Worm (Caenorhabditis elegans) whole organism, early embryonic: Measurements from ENCODE around the gene F55G11.4.

Source experiments
- B0310.2 ChIP-seq: sonication (generic microtip); optimal IDR thresholded peaks from 2 replicates; lab custom pipeline; 2016; ENCODE audit warnings: mild to moderate bottlenecking, missing genetic modification characterization, missing compliant biosample characterization
- F13C5.2 ChIP-seq: sonication (generic microtip); optimal IDR thresholded peaks from 2 replicates; lab custom pipeline; 2017; ENCODE audit warnings: mild to moderate bottlenecking, missing genetic modification characterization, inconsistent platforms, missing compliant biosample characterization
- aly-1 ChIP-seq: sonication (generic microtip); optimal IDR thresholded peaks from 2 replicates; lab custom pipeline; 2016; ENCODE audit warnings: missing genetic modification characterization, missing compliant biosample characterization
- ama-1 ChIP-seq: fragments of 150-350 bp; optimal IDR thresholded peaks from 2 replicates; lab custom pipeline; 2014
- ceh-13 ChIP-seq: fragments of 200-800 bp; sonication (Bioruptor generic); optimal IDR thresholded peaks from 2 replicates; lab custom pipeline; 2018; ENCODE audit warnings: mild to moderate bottlenecking, missing genetic modification characterization, missing compliant biosample characterization
- ceh-36 ChIP-seq: sonication (generic microtip); optimal IDR thresholded peaks from 2 replicates; lab custom pipeline; 2016; ENCODE audit warnings: missing genetic modification characterization, inconsistent platforms, missing compliant biosample characterization
- ets-7 ChIP-seq: sonication (generic microtip); optimal IDR thresholded peaks from 2 replicates; lab custom pipeline; 2016; ENCODE audit warnings: missing genotype, missing genetic modification characterization, missing compliant biosample characterization
- flt-1 ChIP-seq: fragments of 200-800 bp; sonication (Bioruptor generic); IDR thresholded peaks from 2 replicates; pipeline ENCODE4 v1.3.6; 2022; ENCODE audit warnings: missing genetic modification characterization, missing compliant biosample characterization
- hmbx-1 ChIP-seq: sonication (generic microtip); optimal IDR thresholded peaks from 2 replicates; lab custom pipeline; 2016; ENCODE audit warnings: mild to moderate bottlenecking, missing genetic modification characterization, missing compliant biosample characterization
- hmg-4 ChIP-seq: fragments of 200-800 bp; sonication (Bioruptor generic); optimal IDR thresholded peaks from 2 replicates; lab custom pipeline; 2018; ENCODE audit warnings: mild to moderate bottlenecking, missing genetic modification characterization, missing compliant biosample characterization
- hnd-1 ChIP-seq: sonication (generic microtip); optimal IDR thresholded peaks from 2 replicates; lab custom pipeline; 2016; ENCODE audit warnings: missing genetic modification characterization, missing compliant biosample characterization
- pes-1 ChIP-seq: fragments of 200-800 bp; sonication (Bioruptor generic); IDR thresholded peaks from 2 replicates; pipeline ENCODE4 v1.3.6; 2022; ENCODE audit warnings: missing genetic modification reagents, missing genetic modification characterization, missing compliant biosample characterization
- scrt-1 ChIP-seq: fragments of 200-800 bp; sonication (Bioruptor generic); IDR thresholded peaks from 2 replicates; pipeline ENCODE4 v1.3.6; 2022; ENCODE audit warnings: missing genetic modification characterization, missing compliant biosample characterization
- sea-1 ChIP-seq: fragments of 200-800 bp; sonication (Bioruptor generic); conservative IDR thresholded peaks from 2 replicates; pipeline ENCODE4 v1.3.6; 2022; ENCODE audit warnings: missing genetic modification characterization, missing compliant biosample characterization
- tbx-11 ChIP-seq: fragments of 200-800 bp; sonication (Bioruptor generic); IDR thresholded peaks from 2 replicates; pipeline ENCODE4 v1.3.6; 2022; ENCODE audit warnings: missing genetic modification characterization, missing compliant biosample characterization
- tbx-37 ChIP-seq: fragments of 200-800 bp; sonication (Bioruptor generic); conservative IDR thresholded peaks from 2 replicates; pipeline ENCODE4 v1.3.6; 2022; ENCODE audit warnings: missing genetic modification reagents, missing genetic modification characterization, missing compliant biosample characterization
- tra-4 ChIP-seq: sonication (generic microtip); optimal IDR thresholded peaks from 2 replicates; lab custom pipeline; 2017; ENCODE audit warnings: missing genetic modification characterization, missing compliant biosample characterization

Gene F55G11.4

ce11 chrIV:12973336-12973735 lies at the start of gene F55G11.4:
Gene F55G11.4 (plus strand): TSS chrIV:12973624.
- no peak for TF ChIP-seq tbx-37 (GFP tag; lab: Robert Waterston, UW)
- TF ChIP-seq tra-4 (tag; lab: Kevin White, UChicago), result no peak
- TF ChIP-seq hmbx-1, result no peak
- no peak for TF ChIP-seq sea-1
- TF ChIP-seq ceh-13, result no peak
- TF ChIP-seq B0310.2 (tag; lab: Kevin White, UChicago), result no peak

- TF ChIP-seq aly-1 (no peak), ceh-36 (no peak), hmg-4 (GFP tag; lab: Kevin White, UChicago) (no peak), tbx-37 (GFP tag; lab: Robert Waterston, UW) (no peak), hmbx-1 (no peak), B0310.2 (tag; lab: Kevin White, UChicago) (no peak), scrt-1 (GFP tag; lab: Robert Waterston, UW) (no peak), tbx-11 (GFP tag; lab: Robert Waterston, UW) (no peak), ets-7 (tag; lab: Kevin White, UChicago) (no peak), sea-1 (no peak), hnd-1 (tag; lab: Kevin White, UChicago) (no peak), pes-1 (no peak), ceh-13 (no peak), F13C5.2 (tag; lab: Kevin White, UChicago) (no peak), ama-1 (lab: Kevin White, UChicago) (no peak), flt-1 (GFP tag; lab: Robert Waterston, UW) (no peak), tra-4 (tag; lab: Kevin White, UChicago) (no peak)
Observed at ce11 chrIV:12924332-12924731, 49.1 kb upstream of the F55G11.4 start, which contains the start of gene srlf-4. Gene srlf-4 (minus strand): TSS chrIV:12924432.

ce11 chrIV:12926639-12927038 lies 46.8 kb upstream of the F55G11.4 start, which contains the start of gene srlf-5:
Gene srlf-5 (minus strand): TSS chrIV:12926739.
- TF ChIP-seq flt-1 (GFP tag; lab: Robert Waterston, UW) (no peak), sea-1 (no peak), aly-1 (no peak), ceh-36 (no peak), tbx-37 (GFP tag; lab: Robert Waterston, UW) (no peak), hmbx-1 (no peak)

ce11 chrIV:12936221-12936776 lies 37.1 kb upstream of the F55G11.4 start, which contains the start of the genes cld-1 and dod-21:
Gene cld-1 (minus strand): TSS chrIV:12936271.
Gene dod-21 (plus strand): TSS chrIV:12936738.
- TF ChIP-seq ceh-13 (no peak), hmg-4 (GFP tag; lab: Kevin White, UChicago) (no peak), ets-7 (tag; lab: Kevin White, UChicago) (no peak), aly-1 (no peak), ama-1 (lab: Kevin White, UChicago) (no peak), scrt-1 (GFP tag; lab: Robert Waterston, UW) (no peak), B0310.2 (tag; lab: Kevin White, UChicago) (no peak), tbx-37 (GFP tag; lab: Robert Waterston, UW) (no peak), flt-1 (GFP tag; lab: Robert Waterston, UW) (no peak), sea-1 (no peak), hmbx-1 (no peak), pes-1 (no peak), F13C5.2 (tag; lab: Kevin White, UChicago) (no peak), tbx-11 (GFP tag; lab: Robert Waterston, UW) (no peak)

- TF ChIP-seq scrt-1 (GFP tag; lab: Robert Waterston, UW) (no peak), tra-4 (tag; lab: Kevin White, UChicago) (no peak), tbx-37 (GFP tag; lab: Robert Waterston, UW) (no peak), sea-1 (no peak), ceh-13 (no peak), ceh-36 (no peak)
Observed at ce11 chrIV:12941254-12941653, 32.2 kb upstream of the F55G11.4 start, which contains the start of gene dod-24. Gene dod-24 (minus strand): TSS chrIV:12941354.

ce11 chrIV:12942633-12943032 lies 30.8 kb upstream of the F55G11.4 start, which contains the start of gene dct-19:
Gene dct-19 (plus strand): TSS chrIV:12942933.
- TF ChIP-seq tra-4 (tag; lab: Kevin White, UChicago) (no peak), sea-1 (no peak), tbx-37 (GFP tag; lab: Robert Waterston, UW) (no peak), hmg-4 (GFP tag; lab: Kevin White, UChicago) (no peak), aly-1 (no peak), hnd-1 (tag; lab: Kevin White, UChicago) (no peak), ceh-13 (no peak), tbx-11 (GFP tag; lab: Robert Waterston, UW) (no peak), flt-1 (GFP tag; lab: Robert Waterston, UW) (no peak), scrt-1 (GFP tag; lab: Robert Waterston, UW) (no peak), F13C5.2 (tag; lab: Kevin White, UChicago) (no peak), pes-1 (no peak), ama-1 (lab: Kevin White, UChicago) (no peak)

ce11 chrIV:12946488-12946887 lies 26.9 kb upstream of the F55G11.4 start, which contains the start of gene F55G11.1:
Gene F55G11.1 (minus strand): TSS chrIV:12946588.
- TF ChIP-seq tbx-37 (GFP tag; lab: Robert Waterston, UW), result no peak
- TF ChIP-seq sea-1, result no peak
- no peak for TF ChIP-seq hmg-4 (GFP tag; lab: Kevin White, UChicago)
- TF ChIP-seq F13C5.2 (tag; lab: Kevin White, UChicago), result no peak
- TF ChIP-seq ets-7 (tag; lab: Kevin White, UChicago), result no peak
- no peak for TF ChIP-seq aly-1
- no peak for TF ChIP-seq scrt-1 (GFP tag; lab: Robert Waterston, UW)
- no peak for TF ChIP-seq ceh-13
- no peak for TF ChIP-seq pes-1
- TF ChIP-seq ama-1 (lab: Kevin White, UChicago), result no peak
- TF ChIP-seq flt-1 (GFP tag; lab: Robert Waterston, UW), result no peak

ce11 chrIV:12948470-12948869 lies 25.0 kb upstream of the F55G11.4 start, which contains the start of gene F55G11.10:
Gene F55G11.10 (plus strand): TSS chrIV:12948770.
- no peak for TF ChIP-seq tbx-37 (GFP tag; lab: Robert Waterston, UW)
- no peak for TF ChIP-seq sea-1
- TF ChIP-seq ceh-36, result no peak
- no peak for TF ChIP-seq B0310.2 (tag; lab: Kevin White, UChicago)
- TF ChIP-seq tbx-11 (GFP tag; lab: Robert Waterston, UW), result no peak
- TF ChIP-seq hmg-4 (GFP tag; lab: Kevin White, UChicago), result no peak
- no peak for TF ChIP-seq flt-1 (GFP tag; lab: Robert Waterston, UW)
- no peak for TF ChIP-seq hmbx-1
